Worm (Caenorhabditis elegans): ENCODE data around the gene mps-1.

mps-1 gene

ce11 chrII:6263685-6264084 lies 30.5 kb downstream of the mps-1 start, which contains the start of gene F13H8.3:
Gene F13H8.3, plus strand, starts transcription at chrII:6263985.
- TF ChIP-seq elt-4 (tag; optimal IDR thresholded peaks at IDR 0.05) (no peak), ceh-6 (GFP tag; optimal IDR thresholded peaks at IDR 0.05) (no peak), ceh-18 (tag; optimal IDR thresholded peaks at IDR 0.05) (no peak), sox-4 (tag; optimal IDR thresholded peaks at IDR 0.05) (no peak), hlh-15 (tag; optimal IDR thresholded peaks at IDR 0.05) (no peak), ceh-30 (tag; optimal IDR thresholded peaks at IDR 0.05) (no peak), madf-2 (tag; optimal IDR thresholded peaks at IDR 0.05) (no peak), zip-5 (tag; optimal IDR thresholded peaks at IDR 0.05) (no peak), lim-6 (tag; optimal IDR thresholded peaks at IDR 0.05) (no peak)

ce11 chrII:6262222-6262621 lies 31.9 kb downstream of the mps-1 start, which contains the start of gene F13H8.12:
Gene F13H8.12, plus strand, starts transcription at chrII:6262522.
- TF ChIP-seq ahr-1 (tag; optimal IDR thresholded peaks at IDR 0.05) = no peak
- TF ChIP-seq hlh-30 (tag; optimal IDR thresholded peaks at IDR 0.05; ENCODE audit: insufficient read depth) = no peak
- no peak for TF ChIP-seq nhr-232 (tag; optimal IDR thresholded peaks at IDR 0.05)
- TF ChIP-seq lin-11 (tag; optimal IDR thresholded peaks at IDR 0.05) = no peak
- TF ChIP-seq hlh-8 (tag; optimal IDR thresholded peaks at IDR 0.05) = no peak
- no peak for TF ChIP-seq unc-55 (GFP tag; optimal IDR thresholded peaks at IDR 0.05)
- TF ChIP-seq fkh-6 (tag; optimal IDR thresholded peaks at IDR 0.05) = no peak
- TF ChIP-seq ceh-18 (tag; optimal IDR thresholded peaks at IDR 0.05) = no peak
- no peak for TF ChIP-seq ttx-3 (tag; optimal IDR thresholded peaks at IDR 0.05)
- no peak for TF ChIP-seq T23F11.4 (GFP tag; optimal IDR thresholded peaks at IDR 0.05)
- TF ChIP-seq fkh-10 (GFP tag; optimal IDR thresholded peaks at IDR 0.05) = no peak
- TF ChIP-seq tbx-7 (tag; optimal IDR thresholded peaks at IDR 0.05) = no peak
- no peak for TF ChIP-seq elt-4 (tag; optimal IDR thresholded peaks at IDR 0.05)
- TF ChIP-seq syd-9 (tag; optimal IDR thresholded peaks at IDR 0.05) = no peak
- no peak for TF ChIP-seq ceh-31 (tag; optimal IDR thresholded peaks at IDR 0.05)
- TF ChIP-seq nhr-11 (tag; optimal IDR thresholded peaks at IDR 0.05) = no peak

- TF ChIP-seq pat-9 (tag; optimal IDR thresholded peaks at IDR 0.05) = no peak
- no peak for TF ChIP-seq hlh-13 (GFP tag; optimal IDR thresholded peaks at IDR 0.05)
- TF ChIP-seq ceh-34 (tag; optimal IDR thresholded peaks at IDR 0.05) = peak; percentile 54
- TF ChIP-seq mec-3 (tag; optimal IDR thresholded peaks at IDR 0.05; ENCODE audit: borderline replicate concordance) = no peak
- TF ChIP-seq nfya-1 (tag; optimal IDR thresholded peaks at IDR 0.05) = no peak
Observed at ce11 chrII:6260684-6261083, 33.5 kb downstream of the mps-1 start, which contains the start of gene nmgp-1. Gene nmgp-1, plus strand, starts transcription at chrII:6260857.

- no peak for TF ChIP-seq pros-1 (tag; optimal IDR thresholded peaks at IDR 0.05)
- TF ChIP-seq elt-2 (tag; optimal IDR thresholded peaks at IDR 0.05) = peak; percentile 10
Observed at ce11 chrII:6259867-6260266, 34.3 kb downstream of the mps-1 start, which contains the start of gene F13H8.11. Gene F13H8.11, minus strand, starts transcription at chrII:6260021.

- TF ChIP-seq ceh-30 (tag; optimal IDR thresholded peaks at IDR 0.05) = no peak
- no peak for TF ChIP-seq lin-11 (tag; optimal IDR thresholded peaks at IDR 0.05)
- TF ChIP-seq pqm-1 (tag; optimal IDR thresholded peaks at IDR 0.05) = no peak
- no peak for TF ChIP-seq ceh-45 (GFP tag; IDR thresholded peaks at IDR 0.05)
- TF ChIP-seq K09A11.1 (tag; optimal IDR thresholded peaks at IDR 0.05; ENCODE audit: insufficient read depth) = no peak
Observed at ce11 chrII:6257220-6257877, 36.8 kb downstream of the mps-1 start.
